Worm (Caenorhabditis elegans) whole organism, L3 larva: ENCODE results near the gene nhr-133.

Source experiments
- R02D3.7 ChIP-seq: fragments of 150-350 bp; optimal IDR thresholded peaks from 2 replicates; lab custom pipeline; 2014; ENCODE audit warnings: missing biosample characterization, missing genetic modification characterization
- ZK546.5 ChIP-seq: sonication (generic microtip); optimal IDR thresholded peaks from 2 replicates; lab custom pipeline; 2017; ENCODE audit warnings: missing biosample characterization, missing genetic modification characterization
- aly-2 ChIP-seq: fragments of 150-350 bp; optimal IDR thresholded peaks from 2 replicates; lab custom pipeline; 2014; ENCODE audit warnings: missing biosample characterization, missing genetic modification characterization
- ama-1 ChIP-seq: fragments of 150-350 bp; optimal IDR thresholded peaks from 2 replicates; lab custom pipeline; 2018
- ceh-16 ChIP-seq: sonication (generic microtip); optimal IDR thresholded peaks from 2 replicates; lab custom pipeline; 2017; ENCODE audit warnings: missing biosample characterization, missing genetic modification characterization
- ceh-28 ChIP-seq: fragments of 150-350 bp; optimal IDR thresholded peaks from 2 replicates; lab custom pipeline; 2014; ENCODE audit warnings: missing biosample characterization, missing genetic modification reagents, missing genetic modification characterization
- ceh-82 ChIP-seq: fragments of 150-350 bp; optimal IDR thresholded peaks from 2 replicates; lab custom pipeline; 2014; ENCODE audit warnings: missing biosample characterization, missing genetic modification characterization
- ceh-9 ChIP-seq: sonication (generic microtip); optimal IDR thresholded peaks from 2 replicates; lab custom pipeline; 2018; ENCODE audit warnings: missing biosample characterization, missing genetic modification characterization
- daf-12 ChIP-seq: fragments of 150-350 bp; optimal IDR thresholded peaks from 2 replicates; lab custom pipeline; 2014; ENCODE audit warnings: missing biosample characterization, missing genetic modification reagents, missing genetic modification characterization
- egl-27 ChIP-seq: sonication (generic microtip); optimal IDR thresholded peaks from 4 replicates; lab custom pipeline; 2017; ENCODE audit warnings: missing biosample characterization, missing genetic modification reagents, missing genetic modification characterization
- egl-5 ChIP-seq: fragments of 150-350 bp; optimal IDR thresholded peaks from 2 replicates; lab custom pipeline; 2017; ENCODE audit warnings: missing biosample characterization, missing genetic modification reagents, missing genetic modification characterization, inconsistent platforms
- elt-1 ChIP-seq: fragments of 150-350 bp; optimal IDR thresholded peaks from 2 replicates; lab custom pipeline; 2014; ENCODE audit warnings: missing biosample characterization, missing genetic modification characterization
- elt-2 ChIP-seq: sonication (generic microtip); optimal IDR thresholded peaks from 2 replicates; lab custom pipeline; 2016; ENCODE audit warnings: missing genetic modification reagents, mild to moderate bottlenecking, missing genetic modification characterization, missing compliant biosample characterization
- elt-3 ChIP-seq, 3 experiments: fragments of 150-350 bp in 1 of 3; sonication (generic microtip) in 2 of 3; optimal IDR thresholded peaks; 2 replicates in 2 of 3; 4 replicates in 1 of 3; lab custom pipeline; 2014 to 2017; ENCODE audit warnings: missing biosample characterization in 3 of 3, missing genetic modification characterization in 3 of 3
- eor-1 ChIP-seq, 2 experiments: fragments of 150-350 bp; optimal IDR thresholded peaks; 2 replicates each; lab custom pipeline; 2014 to 2018; ENCODE audit warnings: missing biosample characterization in 2 of 2, missing genetic modification characterization in 2 of 2
- fkh-10 ChIP-seq: sonication (generic microtip); optimal IDR thresholded peaks from 2 replicates; lab custom pipeline; 2017; ENCODE audit warnings: missing biosample characterization, missing genetic modification reagents, missing genetic modification characterization
- fkh-2 ChIP-seq: fragments of 150-350 bp; optimal IDR thresholded peaks from 2 replicates; lab custom pipeline; 2014; ENCODE audit warnings: missing biosample characterization, missing genetic modification reagents, missing genetic modification characterization
- fos-1 ChIP-seq: fragments of 150-350 bp; optimal IDR thresholded peaks from 2 replicates; lab custom pipeline; 2014; ENCODE audit warnings: missing biosample characterization, missing genetic modification characterization
- hmg-11 ChIP-seq: sonication (generic microtip); optimal IDR thresholded peaks from 2 replicates; lab custom pipeline; 2016; ENCODE audit warnings: missing genetic modification characterization, missing compliant biosample characterization
- jun-1 ChIP-seq: fragments of 150-350 bp; optimal IDR thresholded peaks from 2 replicates; lab custom pipeline; 2014; ENCODE audit warnings: missing biosample characterization, missing genetic modification reagents, missing genetic modification characterization
- lin-15B ChIP-seq: fragments of 150-350 bp; optimal IDR thresholded peaks from 2 replicates; lab custom pipeline; 2014; ENCODE audit warnings: missing biosample characterization, missing genetic modification characterization
- lin-39 ChIP-seq: fragments of 150-350 bp; optimal IDR thresholded peaks from 2 replicates; lab custom pipeline; 2018; ENCODE audit warnings: missing biosample characterization, missing genetic modification reagents, missing genetic modification characterization
- lsy-12 ChIP-seq: sonication (generic microtip); optimal IDR thresholded peaks from 2 replicates; lab custom pipeline; 2016; ENCODE audit warnings: mild to moderate bottlenecking, missing genetic modification characterization, missing compliant biosample characterization
- mdl-1 ChIP-seq: fragments of 150-350 bp; optimal IDR thresholded peaks from 2 replicates; lab custom pipeline; 2014; ENCODE audit warnings: missing biosample characterization, missing genetic modification characterization
- mml-1 ChIP-seq: fragments of 150-350 bp; sonication (generic microtip); optimal IDR thresholded peaks from 3 replicates; lab custom pipeline; 2014; ENCODE audit warnings: missing biosample characterization, missing genetic modification characterization
- nfya-1 ChIP-seq: sonication (generic microtip); optimal IDR thresholded peaks from 2 replicates; lab custom pipeline; 2017; ENCODE audit warnings: missing genetic modification characterization, mild to moderate bottlenecking, missing compliant biosample characterization, antibody characterized with exemption, moderate library complexity; ENCODE audit not compliant: insufficient read depth
- nhr-11 ChIP-seq: fragments of 150-350 bp; optimal IDR thresholded peaks from 2 replicates; lab custom pipeline; 2014; ENCODE audit warnings: missing biosample characterization, missing genetic modification characterization
- nhr-12 ChIP-seq: fragments of 150-350 bp; optimal IDR thresholded peaks from 2 replicates; lab custom pipeline; 2014; ENCODE audit warnings: missing biosample characterization, missing genetic modification characterization
- nhr-23 ChIP-seq: fragments of 150-350 bp; optimal IDR thresholded peaks from 2 replicates; lab custom pipeline; 2014; ENCODE audit warnings: missing biosample characterization, missing genetic modification reagents, missing genetic modification characterization
- nhr-237 ChIP-seq: fragments of 150-350 bp; optimal IDR thresholded peaks from 2 replicates; lab custom pipeline; 2014; ENCODE audit warnings: missing biosample characterization, missing genetic modification characterization
- nhr-25 ChIP-seq: sonication (generic microtip); optimal IDR thresholded peaks from 2 replicates; lab custom pipeline; 2017; ENCODE audit warnings: missing biosample characterization, missing genetic modification characterization
- nhr-28 ChIP-seq: fragments of 150-350 bp; optimal IDR thresholded peaks from 2 replicates; lab custom pipeline; 2014; ENCODE audit warnings: missing biosample characterization, missing genetic modification characterization
- nhr-43 ChIP-seq: sonication (generic microtip); optimal IDR thresholded peaks from 2 replicates; lab custom pipeline; 2016; ENCODE audit warnings: mild to moderate bottlenecking, missing genetic modification characterization, missing compliant biosample characterization; ENCODE audit not compliant: poor library complexity, severe bottlenecking
- nhr-67 ChIP-seq: fragments of 150-350 bp; optimal IDR thresholded peaks from 2 replicates; lab custom pipeline; 2014; ENCODE audit warnings: missing biosample characterization, missing genetic modification characterization
- nhr-76 ChIP-seq: fragments of 150-350 bp; sonication (generic microtip); optimal IDR thresholded peaks from 5 replicates; lab custom pipeline; 2014; ENCODE audit warnings: missing biosample characterization, missing genetic modification characterization
- nhr-77 ChIP-seq: fragments of 150-350 bp; optimal IDR thresholded peaks from 2 replicates; lab custom pipeline; 2014; ENCODE audit warnings: missing biosample characterization, missing genetic modification characterization
- pha-4 ChIP-seq: fragments of 150-350 bp; optimal IDR thresholded peaks from 2 replicates; lab custom pipeline; 2014; ENCODE audit warnings: missing biosample characterization, missing genetic modification reagents, missing genetic modification characterization
- pqm-1 ChIP-seq: fragments of 150-350 bp; optimal IDR thresholded peaks from 2 replicates; lab custom pipeline; 2017; ENCODE audit warnings: missing biosample characterization, missing genetic modification characterization, inconsistent platforms
- sea-2 ChIP-seq: fragments of 150-350 bp; sonication (generic microtip); optimal IDR thresholded peaks from 4 replicates; lab custom pipeline; 2014; ENCODE audit warnings: missing biosample characterization, missing genetic modification reagents, missing genetic modification characterization
- skn-1 ChIP-seq: fragments of 150-350 bp; optimal IDR thresholded peaks from 2 replicates; lab custom pipeline; 2014; ENCODE audit warnings: missing biosample characterization, missing genetic modification characterization
- snpc-4 ChIP-seq: fragments of 150-350 bp; optimal IDR thresholded peaks from 2 replicates; lab custom pipeline; 2014; ENCODE audit warnings: missing biosample characterization, missing genetic modification characterization
- tbx-2 ChIP-seq: sonication (generic microtip); optimal IDR thresholded peaks from 2 replicates; lab custom pipeline; 2016; ENCODE audit warnings: mild to moderate bottlenecking, missing genetic modification characterization, missing compliant biosample characterization
- unc-39 ChIP-seq: sonication (generic microtip); optimal IDR thresholded peaks from 4 replicates; lab custom pipeline; 2017; ENCODE audit warnings: missing biosample characterization, missing genetic modification characterization
- unc-62 ChIP-seq: fragments of 150-350 bp; sonication (generic microtip); optimal IDR thresholded peaks from 4 replicates; lab custom pipeline; 2014; ENCODE audit warnings: missing biosample characterization, missing genetic modification reagents, missing genetic modification characterization
- zag-1 ChIP-seq: fragments of 150-350 bp; optimal IDR thresholded peaks from 2 replicates; lab custom pipeline; 2014; ENCODE audit warnings: missing biosample characterization, missing genetic modification characterization
- ztf-11 ChIP-seq: fragments of 150-350 bp; optimal IDR thresholded peaks from 2 replicates; lab custom pipeline; 2014; ENCODE audit warnings: missing biosample characterization, missing genetic modification characterization
- ztf-4 ChIP-seq: fragments of 150-350 bp; optimal IDR thresholded peaks from 2 replicates; lab custom pipeline; 2014; ENCODE audit warnings: missing biosample characterization, missing genetic modification characterization

nhr-133 gene

DNA sequence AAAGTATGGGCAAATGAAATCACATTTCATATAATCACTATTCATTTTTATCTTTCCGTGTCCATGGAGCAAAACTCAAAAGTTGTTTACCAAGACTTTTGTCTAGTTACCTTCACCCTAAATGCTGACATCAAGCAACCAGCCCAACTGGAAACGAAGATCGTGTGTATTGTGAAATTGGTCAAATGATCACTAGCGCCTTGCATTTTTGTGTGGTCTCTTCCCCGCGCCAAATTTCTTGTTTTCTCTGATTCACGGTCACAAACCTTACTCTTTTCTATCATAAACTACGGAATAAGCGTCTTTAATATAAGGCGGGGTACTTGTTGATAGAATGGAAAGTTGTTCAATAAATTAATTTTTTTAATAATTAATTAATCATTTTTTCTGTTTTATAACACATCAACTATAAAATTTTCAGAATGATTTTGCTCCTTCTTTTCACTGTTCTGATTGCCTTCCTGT, 38.2 kb upstream of the nhr-133 start, which contains the start of gene cyp-33C7:
Gene cyp-33C7, plus strand, starts transcription at position 415 of the 465 bp plus-strand sequence.
- TF ChIP-seq nhr-28 (tag; lab: Kevin White, UChicago) (no peak), ama-1 (lab: Kevin White, UChicago) (no peak), ceh-28 (peak; percentile 15), unc-39 (tag; lab: Kevin White, UChicago) (no peak), egl-27 (no peak), lsy-12 (tag; lab: Kevin White, UChicago) (no peak), ceh-16 (no peak), fkh-2 (tag; lab: Kevin White, UChicago) (no peak), eor-1 (tag; optimal IDR thresholded peaks at IDR 0.05; lab: Kevin White, UChicago) (no peak), sea-2 (no peak), pqm-1 (peak; percentile 68), nhr-23 (tag; lab: Kevin White, UChicago) (peak; percentile 19), nfya-1 (tag; lab: Kevin White, UChicago) (peak; percentile 20), ceh-9 (no peak), elt-3 (tag; optimal IDR thresholded peaks at IDR 0.05; lab: Kevin White, UChicago) (no peak), lin-39 (no peak), nhr-67 (no peak), pha-4 (tag; lab: Kevin White, UChicago) (peak; percentile 72), nhr-76 (tag; lab: Kevin White, UChicago) (no peak), nhr-43 (tag; lab: Kevin White, UChicago) (no peak), R02D3.7 (tag; lab: Kevin White, UChicago) (no peak), ZK546.5 (tag; lab: Kevin White, UChicago) (no peak), mdl-1 (no peak), nhr-25 (tag; lab: Kevin White, UChicago) (no peak), fos-1 (tag; lab: Kevin White, UChicago) (no peak), zag-1 (tag; lab: Kevin White, UChicago) (no peak), skn-1 (tag; lab: Kevin White, UChicago) (no peak), mml-1 (tag; lab: Kevin White, UChicago) (no peak), ztf-11 (tag; lab: Kevin White, UChicago) (no peak), egl-5 (no peak), aly-2 (no peak), elt-2 (tag; lab: Kevin White, UChicago) (peak; percentile 78), unc-62 (GFP tag; lab: Kevin White, UChicago) (no peak), fkh-10 (no peak), daf-12 (tag; lab: Kevin White, UChicago) (no peak), tbx-2 (tag; lab: Kevin White, UChicago) (no peak), ceh-82 (tag; lab: Kevin White, UChicago) (no peak), snpc-4 (tag; lab: Kevin White, UChicago) (no peak), ztf-4 (tag; lab: Kevin White, UChicago) (no peak), nhr-12 (no peak), hmg-11 (tag; lab: Kevin White, UChicago) (no peak), lin-15B (tag; lab: Kevin White, UChicago) (no peak), elt-1 (tag; lab: Kevin White, UChicago) (no peak), nhr-11 (no peak), nhr-77 (tag; lab: Kevin White, UChicago) (no peak), jun-1 (tag; lab: Kevin White, UChicago) (peak; percentile 71), nhr-237 (no peak)
- TF ChIP-seq, all 47 proteins: peak for 7

DNA sequence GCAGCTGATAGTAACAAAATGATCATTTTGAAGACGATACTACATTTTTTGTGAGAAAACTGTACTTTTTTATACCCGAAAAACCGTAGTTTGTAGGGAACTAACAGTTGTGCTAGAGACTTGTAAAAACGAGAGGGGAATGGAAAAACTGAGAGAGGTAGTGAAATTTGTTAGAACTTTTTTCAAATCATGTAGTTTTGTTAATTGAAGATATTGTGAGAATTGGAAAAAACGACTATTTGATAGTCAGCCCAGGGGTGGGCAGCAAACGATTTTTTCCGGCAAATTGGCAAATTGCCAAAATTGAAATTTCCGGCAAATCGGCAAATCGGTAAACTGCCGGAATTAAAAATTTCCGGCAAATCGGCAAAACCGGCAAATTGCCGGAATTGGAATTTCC, 37.4 kb upstream of the nhr-133 start, which contains the start of gene cyp-33C6:
Gene cyp-33C6, minus strand, starts transcription at position 101 of the 400 bp plus-strand sequence.
- TF ChIP-seq nhr-43 (tag; lab: Kevin White, UChicago) (no peak), pqm-1 (no peak), tbx-2 (tag; lab: Kevin White, UChicago) (no peak), egl-27 (no peak), ceh-9 (no peak), snpc-4 (tag; lab: Kevin White, UChicago) (no peak), nhr-76 (tag; lab: Kevin White, UChicago) (no peak), mml-1 (tag; lab: Kevin White, UChicago) (no peak), R02D3.7 (tag; lab: Kevin White, UChicago) (no peak), unc-62 (GFP tag; lab: Kevin White, UChicago) (no peak), nhr-77 (tag; lab: Kevin White, UChicago) (no peak), nhr-28 (tag; lab: Kevin White, UChicago) (no peak), nhr-11 (no peak), daf-12 (tag; lab: Kevin White, UChicago) (no peak), lin-39 (no peak), elt-3 (tag; optimal IDR thresholded peaks at IDR 0.05; lab: Kevin White, UChicago) (no peak), ceh-28 (no peak), ceh-16 (no peak)
